Worm (Caenorhabditis elegans) whole organism, midembryonic: ENCODE results near the gene T25D3.4.

Experiments
- T22C8.4 ChIP-seq: fragments of 200-800 bp; sonication (Bioruptor generic); IDR thresholded peaks from 2 replicates; pipeline ENCODE4 v1.3.6; 2022; ENCODE audit warnings: missing genetic modification characterization, missing compliant biosample characterization
- klf-2 ChIP-seq: fragments of 200-800 bp; sonication (Bioruptor generic); conservative IDR thresholded peaks from 2 replicates; pipeline ENCODE4 v1.3.6; 2022; ENCODE audit warnings: missing genetic modification reagents, missing genetic modification characterization, missing compliant biosample characterization
- ref-1 ChIP-seq: fragments of 200-800 bp; sonication (Bioruptor generic); conservative IDR thresholded peaks from 2 replicates; pipeline ENCODE4 v1.3.6; 2022; ENCODE audit warnings: missing genetic modification reagents, missing genetic modification characterization, missing compliant biosample characterization
- tab-1 ChIP-seq: fragments of 200-800 bp; sonication (Bioruptor generic); IDR thresholded peaks from 2 replicates; pipeline ENCODE4 v1.3.6; 2022; ENCODE audit warnings: missing genetic modification characterization, missing compliant biosample characterization
- ztf-23 ChIP-seq: fragments of 200-800 bp; sonication (Bioruptor generic); IDR thresholded peaks from 2 replicates; pipeline ENCODE4 v1.3.6; 2022; ENCODE audit warnings: missing genetic modification reagents, missing genetic modification characterization, missing compliant biosample characterization

DNA sequence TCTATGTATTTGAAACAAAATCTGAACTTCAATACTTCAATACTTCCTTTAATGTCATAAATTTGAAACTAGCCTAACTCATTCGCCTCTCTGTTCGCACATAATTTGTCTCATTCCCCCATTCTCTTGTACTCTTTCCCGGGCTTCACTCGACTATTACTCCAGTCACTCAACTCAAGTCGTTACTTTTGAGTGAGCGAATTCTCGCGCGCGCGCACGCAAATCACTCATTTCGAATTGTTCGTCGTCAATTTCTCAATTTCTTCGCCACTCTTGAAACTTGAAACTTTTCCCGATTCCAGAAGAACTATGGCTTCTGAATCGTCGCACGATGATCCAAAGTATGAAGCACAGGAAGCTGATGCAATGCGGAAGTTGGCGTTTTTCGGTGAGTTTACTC lies 42.8 kb upstream of the T25D3.4 start, which contains the start of gene col-68:
- TF ChIP-seq tab-1, result no peak
- TF ChIP-seq ztf-23 (GFP tag; lab: Robert Waterston, UW), result no peak
- TF ChIP-seq T22C8.4 (GFP tag; lab: Robert Waterston, UW), result no peak
- no peak for TF ChIP-seq klf-2
- no peak for TF ChIP-seq ref-1 (GFP tag; lab: Robert Waterston, UW)
